Fruit fly (Drosophila melanogaster): ENCODE measurements around the gene CG14260.
A peak's percentile ranks its signal among the peaks of the same experiment; 100 is the strongest.

- TF ChIP-seq CG7045 (GFP tag; optimal IDR thresholded peaks at IDR 0.05) (no peak), Clk (GFP tag; optimal IDR thresholded peaks at IDR 0.05) (no peak), toe (GFP tag; optimal IDR thresholded peaks at IDR 0.05) (no peak), CG5204 (GFP tag; optimal IDR thresholded peaks at IDR 0.05) (no peak), pad (GFP tag; optimal IDR thresholded peaks at IDR 0.05) (no peak), CG11617 (GFP tag; optimal IDR thresholded peaks at IDR 0.05) (no peak), bab1 (GFP tag; optimal IDR thresholded peaks at IDR 0.05) (no peak), CG12768 (GFP tag; optimal IDR thresholded peaks at IDR 0.05) (no peak), CG7101 (tag; optimal IDR thresholded peaks at IDR 0.05) (peak; percentile 7), Crg-1 (GFP tag; optimal IDR thresholded peaks at IDR 0.05) (no peak), cic (GFP tag; optimal IDR thresholded peaks at IDR 0.05) (no peak), cnc (optimal IDR thresholded peaks at IDR 0.05) (no peak), kay (GFP tag; ENCODE audit: borderline replicate concordance) (no peak)
Observed at dm6 chr3R:27289638-27290037, 24.4 kb downstream of the CG14260 start.
